Fruit fly (Drosophila melanogaster) whole organism, embryonic: ENCODE results near the gene CG45049.

ENCODE experiments used
- ATbp ChIP-seq: fragments of 200-800 bp; sonication (Bioruptor generic); optimal IDR thresholded peaks from 2 replicates; lab custom pipeline; 2017; ENCODE audit warnings: missing biosample characterization, mild to moderate bottlenecking, missing genetic modification characterization, missing genetic modification reagents
- Abd-B ChIP-seq: fragments of 200-800 bp; sonication (Bioruptor generic); optimal IDR thresholded peaks from 2 replicates; lab custom pipeline; 2018; ENCODE audit warnings: missing biosample characterization, mild to moderate bottlenecking, missing genetic modification characterization, moderate library complexity
- Ada2b ChIP-seq: fragments of 200-800 bp; sonication (Bioruptor generic); IDR thresholded peaks from 2 replicates; pipeline ENCODE4 v1.3.6; 2022; ENCODE audit warnings: missing biosample characterization, missing genetic modification characterization
- Bteb2 ChIP-seq: fragments of 200-800 bp; sonication (Bioruptor generic); optimal IDR thresholded peaks from 2 replicates; lab custom pipeline; 2016; ENCODE audit warnings: missing biosample characterization, missing genetic modification characterization
- CG10209 ChIP-seq: fragments of 200-800 bp; sonication (Bioruptor generic); optimal IDR thresholded peaks from 3 replicates; lab custom pipeline; 2017; ENCODE audit warnings: missing biosample characterization, mild to moderate bottlenecking, missing genetic modification characterization, missing genetic modification reagents
- CG10979 ChIP-seq: fragments of 200-800 bp; sonication (Bioruptor generic); optimal IDR thresholded peaks from 2 replicates; lab custom pipeline; 2018; ENCODE audit warnings: missing biosample characterization, mild to moderate bottlenecking, missing genetic modification characterization, moderate library complexity
- CG11695 ChIP-seq: fragments of 200-800 bp; sonication (Bioruptor generic); IDR thresholded peaks from 3 replicates; pipeline ENCODE4 v1.3.6; 2022; ENCODE audit warnings: missing biosample characterization, missing genetic modification characterization
- CG11696 ChIP-seq: fragments of 200-800 bp; sonication (Bioruptor generic); IDR thresholded peaks from 2 replicates; pipeline ENCODE4 v1.3.6; 2022; ENCODE audit warnings: missing biosample characterization, missing genetic modification characterization
- CG15269 ChIP-seq: fragments of 200-800 bp; sonication (Bioruptor generic); optimal IDR thresholded peaks from 2 replicates; lab custom pipeline; 2018; ENCODE audit warnings: missing biosample characterization, mild to moderate bottlenecking, missing genetic modification characterization, moderate library complexity
- CG18764 ChIP-seq: fragments of 200-800 bp; sonication (Bioruptor generic); optimal IDR thresholded peaks from 3 replicates; lab custom pipeline; 2016; ENCODE audit warnings: missing biosample characterization, missing genetic modification characterization
- CG2129 ChIP-seq: fragments of 200-800 bp; sonication (Bioruptor generic); IDR thresholded peaks from 2 replicates; pipeline ENCODE4 v1.3.6; 2022; ENCODE audit warnings: missing biosample characterization, missing genetic modification characterization; ENCODE audit not compliant: partially characterized antibody
- CG2199 ChIP-seq: fragments of 200-800 bp; sonication (Bioruptor generic); IDR thresholded peaks from 3 replicates; pipeline ENCODE4 v1.3.6; 2022; ENCODE audit warnings: missing biosample characterization, missing genetic modification characterization
- CG3726 ChIP-seq: fragments of 200-800 bp; sonication (Bioruptor generic); IDR thresholded peaks from 3 replicates; pipeline ENCODE4, ENCODE4 v1.3.6; 2022; ENCODE audit warnings: missing biosample characterization, missing genetic modification characterization
- CG4854 ChIP-seq: fragments of 200-800 bp; sonication (Bioruptor generic); optimal IDR thresholded peaks from 2 replicates; lab custom pipeline; 2016; ENCODE audit warnings: missing biosample characterization, missing genetic modification characterization, inconsistent platforms
- CG7271 ChIP-seq: fragments of 200-800 bp; sonication (Bioruptor generic); optimal IDR thresholded peaks from 2 replicates; lab custom pipeline; 2018; ENCODE audit warnings: missing biosample characterization, mild to moderate bottlenecking, missing genetic modification characterization, moderate library complexity
- CG7357 ChIP-seq: fragments of 200-800 bp; sonication (Bioruptor generic); IDR thresholded peaks from 3 replicates; pipeline ENCODE4 v1.3.6; 2022; ENCODE audit warnings: missing biosample characterization, missing genetic modification characterization
- CG7745 ChIP-seq: fragments of 200-800 bp; sonication (Bioruptor generic); optimal IDR thresholded peaks from 2 replicates; lab custom pipeline; 2018; ENCODE audit warnings: missing biosample characterization, mild to moderate bottlenecking, missing genetic modification characterization, moderate library complexity
- CG7963 ChIP-seq: fragments of 200-800 bp; sonication (Bioruptor generic); IDR thresholded peaks from 3 replicates; pipeline ENCODE4 v1.3.6; 2022; ENCODE audit warnings: missing biosample characterization, missing genetic modification characterization; ENCODE audit not compliant: partially characterized antibody
- CG8944 ChIP-seq: fragments of 200-800 bp; sonication (Bioruptor generic); optimal IDR thresholded peaks from 3 replicates; lab custom pipeline; 2016; ENCODE audit warnings: missing biosample characterization, missing genetic modification characterization
- CHES-1-like ChIP-seq: fragments of 200-800 bp; sonication (Bioruptor generic); optimal IDR thresholded peaks from 2 replicates; lab custom pipeline; 2016; ENCODE audit warnings: missing biosample characterization, missing genetic modification characterization
- Camta ChIP-seq: fragments of 200-800 bp; sonication (Bioruptor generic); optimal IDR thresholded peaks from 2 replicates; lab custom pipeline; 2016; ENCODE audit warnings: missing biosample characterization, missing genetic modification characterization
- Dip2 ChIP-seq: fragments of 200-800 bp; sonication (Bioruptor generic); IDR thresholded peaks from 2 replicates; pipeline ENCODE4 v1.3.6; 2022; ENCODE audit warnings: missing biosample characterization, missing genetic modification characterization
- Dp ChIP-seq: fragments of 200-800 bp; sonication (Bioruptor generic); optimal IDR thresholded peaks from 2 replicates; lab custom pipeline; 2018; ENCODE audit warnings: missing biosample characterization, mild to moderate bottlenecking, missing genetic modification characterization, moderate library complexity
- ERR ChIP-seq: fragments of 200-800 bp; sonication (Bioruptor generic); optimal IDR thresholded peaks from 2 replicates; lab custom pipeline; 2016; ENCODE audit warnings: missing biosample characterization, missing genetic modification characterization
- Hr3 ChIP-seq: fragments of 200-800 bp; sonication (Bioruptor generic); optimal IDR thresholded peaks from 3 replicates; lab custom pipeline; 2016; ENCODE audit warnings: missing biosample characterization, missing genetic modification characterization
- Hr51 ChIP-seq, 2 experiments: fragments of 200-800 bp; sonication (Bioruptor generic); optimal IDR thresholded peaks; 2 replicates in 1 of 2; 3 replicates in 1 of 2; lab custom pipeline; 2016 to 2018; ENCODE audit warnings: missing biosample characterization in 2 of 2, missing genetic modification characterization in 2 of 2, mild to moderate bottlenecking in 1 of 2, moderate library complexity in 1 of 2
- Pdp1 ChIP-seq, 2 experiments: fragments of 200-800 bp; sonication (Bioruptor generic); optimal IDR thresholded peaks; 3 replicates each; lab custom pipeline; 2016; ENCODE audit warnings: missing biosample characterization in 2 of 2, missing genetic modification characterization in 2 of 2, mild to moderate bottlenecking in 1 of 2, moderate library complexity in 1 of 2
- Vsx1 ChIP-seq: fragments of 200-800 bp; sonication (Bioruptor generic); optimal IDR thresholded peaks from 2 replicates; lab custom pipeline; 2017; ENCODE audit warnings: missing biosample characterization, mild to moderate bottlenecking, missing genetic modification characterization, missing genetic modification reagents
- chif ChIP-seq, 2 experiments: fragments of 200-800 bp; sonication (Bioruptor generic); optimal IDR thresholded peaks; 3 replicates each; lab custom pipeline; 2016; ENCODE audit warnings: missing biosample characterization in 2 of 2, missing genetic modification characterization in 2 of 2
- chm ChIP-seq: fragments of 200-800 bp; sonication (Bioruptor generic); IDR thresholded peaks from 2 replicates; pipeline ENCODE4 v1.3.6; 2022; ENCODE audit warnings: missing biosample characterization, missing genetic modification characterization
- corto ChIP-seq: fragments of 200-800 bp; sonication (Bioruptor generic); optimal IDR thresholded peaks from 2 replicates; lab custom pipeline; 2016; ENCODE audit warnings: missing biosample characterization, mild to moderate bottlenecking, missing genetic modification characterization, moderate library complexity
- crc ChIP-seq: fragments of 200-800 bp; sonication (Bioruptor generic); optimal IDR thresholded peaks from 2 replicates; lab custom pipeline; 2016; ENCODE audit warnings: missing biosample characterization, missing genetic modification characterization
- crp ChIP-seq, 2 experiments: fragments of 200-800 bp; sonication (Bioruptor generic); optimal IDR thresholded peaks; 2 replicates in 1 of 2; 3 replicates in 1 of 2; lab custom pipeline; 2017; ENCODE audit warnings: missing biosample characterization in 2 of 2, missing genetic modification characterization in 2 of 2, mild to moderate bottlenecking in 1 of 2, moderate library complexity in 1 of 2
- dan ChIP-seq: fragments of 200-800 bp; sonication (Bioruptor generic); IDR thresholded peaks from 2 replicates; pipeline ENCODE4 v1.3.6; 2022; ENCODE audit warnings: missing biosample characterization, missing genetic modification characterization
- danr ChIP-seq: fragments of 200-800 bp; sonication (Bioruptor generic); IDR thresholded peaks from 2 replicates; pipeline ENCODE4 v1.3.6; 2022; ENCODE audit warnings: missing biosample characterization, missing genetic modification characterization
- eyg ChIP-seq: fragments of 200-800 bp; sonication (Bioruptor generic); optimal IDR thresholded peaks from 3 replicates; lab custom pipeline; 2016; ENCODE audit warnings: missing biosample characterization, missing genetic modification characterization
- gro ChIP-seq: fragments of 200-800 bp; sonication (Bioruptor generic); optimal IDR thresholded peaks from 2 replicates; lab custom pipeline; 2016; ENCODE audit warnings: missing biosample characterization, missing genetic modification characterization
- hbn ChIP-seq: fragments of 200-800 bp; sonication (Bioruptor generic); IDR thresholded peaks from 2 replicates; pipeline ENCODE4 v1.3.6; 2022; ENCODE audit warnings: missing biosample characterization, missing genetic modification characterization; ENCODE audit not compliant: partially characterized antibody
- jing ChIP-seq: fragments of 200-800 bp; sonication (Bioruptor generic); optimal IDR thresholded peaks from 2 replicates; lab custom pipeline; 2018; ENCODE audit warnings: missing biosample characterization, mild to moderate bottlenecking, missing genetic modification characterization
- maf-S ChIP-seq: fragments of 200-800 bp; sonication (Bioruptor generic); optimal IDR thresholded peaks from 2 replicates; lab custom pipeline; 2016; ENCODE audit warnings: missing biosample characterization, missing genetic modification characterization
- mam ChIP-seq: fragments of 200-800 bp; sonication (Bioruptor generic); optimal IDR thresholded peaks from 3 replicates; lab custom pipeline; 2016; ENCODE audit warnings: missing biosample characterization, missing genetic modification characterization
- pan ChIP-seq, 4 experiments: fragments of >200 bp in 3 of 4; fragments of 200-800 bp in 1 of 4; sonication (Bioruptor generic) in 1 of 4; optimal IDR thresholded peaks in 3 of 4; IDR thresholded peaks in 1 of 4; 2 replicates each; pipeline versions ENCODE4 v1.3.6 to Lab custom; 2017 to 2022; ENCODE audit warnings: missing biosample characterization in 2 of 4, missing genetic modification characterization in 2 of 4, mixed read lengths in 1 of 4
- pita ChIP-seq: fragments of 200-800 bp; sonication (Bioruptor generic); optimal IDR thresholded peaks from 2 replicates; lab custom pipeline; 2017; ENCODE audit warnings: missing biosample characterization, mild to moderate bottlenecking, missing genetic modification characterization
- pnt ChIP-seq: fragments of 200-800 bp; sonication (Bioruptor generic); optimal IDR thresholded peaks from 3 replicates; lab custom pipeline; 2016; ENCODE audit warnings: missing biosample characterization, missing genetic modification characterization
- psq ChIP-seq: fragments of 200-800 bp; sonication (Bioruptor generic); optimal IDR thresholded peaks from 2 replicates; lab custom pipeline; 2017; ENCODE audit warnings: missing biosample characterization, missing genetic modification characterization
- sd ChIP-seq: fragments of 200-800 bp; sonication (Bioruptor generic); optimal IDR thresholded peaks from 3 replicates; lab custom pipeline; 2018; ENCODE audit warnings: missing biosample characterization, mild to moderate bottlenecking, missing genetic modification characterization, moderate library complexity
- slbo ChIP-seq: fragments of 200-800 bp; sonication (Bioruptor generic); IDR thresholded peaks from 2 replicates; pipeline ENCODE4 v1.3.6; 2022; ENCODE audit warnings: missing biosample characterization, missing genetic modification characterization
- tll ChIP-seq, 2 experiments: fragments of 200-800 bp in 1 of 2; fragments of >200 bp in 1 of 2; sonication (Bioruptor generic) in 1 of 2; optimal IDR thresholded peaks; 2 replicates each; lab custom pipeline; 2017 to 2019; ENCODE audit warnings: missing biosample characterization in 2 of 2, missing genetic modification characterization in 2 of 2, mild to moderate bottlenecking in 1 of 2, moderate library complexity in 1 of 2
- ttk ChIP-seq: fragments of 200-800 bp; sonication (Bioruptor generic); IDR thresholded peaks from 2 replicates; pipeline ENCODE4 v2.1.2; 2022; ENCODE audit warnings: missing biosample characterization, missing genetic modification characterization
- zfh1 ChIP-seq: fragments of 200-800 bp; sonication (Bioruptor generic); IDR thresholded peaks from 3 replicates; pipeline ENCODE4 v1.3.6; 2022; ENCODE audit warnings: missing biosample characterization, missing genetic modification characterization

CG45049 gene

DNA sequence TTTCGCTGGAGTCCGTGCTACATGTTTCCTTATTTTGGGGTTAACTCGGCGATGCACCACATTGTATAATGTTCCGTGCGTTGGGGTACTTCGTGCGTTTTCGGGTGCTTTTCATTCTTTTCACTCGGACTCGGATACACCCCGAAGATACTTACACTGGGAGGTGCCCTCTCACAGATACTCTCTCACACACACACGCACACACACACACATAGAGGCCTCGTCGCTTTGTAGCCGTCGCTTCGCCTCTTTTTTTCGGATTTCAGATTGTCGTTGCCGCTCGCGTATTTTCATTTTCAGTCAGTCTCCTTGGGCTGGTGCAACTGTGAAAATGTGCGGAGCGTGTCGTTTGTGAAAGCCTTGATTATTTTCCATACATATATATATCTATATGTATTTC lies 54.6 kb downstream of the CG45049 start:
- TF ChIP-seq ERR = no peak
- no peak for TF ChIP-seq Dip2 (GFP tag; lab: Robert Waterston, UW)
- TF ChIP-seq pnt (GFP tag; lab: Kevin White, UChicago) = no peak
- no peak for TF ChIP-seq Vsx1 (GFP tag; lab: Kevin White, UChicago)
- no peak for TF ChIP-seq Bteb2 (GFP tag; lab: Kevin White, UChicago)
- TF ChIP-seq sd = peak; percentile 22
- no peak for TF ChIP-seq CG7271
- TF ChIP-seq CG10209 (GFP tag; lab: Kevin White, UChicago) = no peak
- TF ChIP-seq ttk (GFP tag; lab: Robert Waterston, UW) = no peak
- no peak for TF ChIP-seq ATbp
- no peak for TF ChIP-seq hbn
- no peak for TF ChIP-seq mam (GFP tag; lab: Kevin White, UChicago)
- peak; percentile 61; the same call in 1 of the 2 replicates for TF ChIP-seq chm (GFP tag; lab: Robert Waterston, UW)
- no peak for TF ChIP-seq Hr51 (GFP tag; optimal IDR thresholded peaks at IDR 0.05; lab: Kevin White, UChicago)
- no peak for TF ChIP-seq dan (GFP tag; lab: Robert Waterston, UW)
- TF ChIP-seq CG4854 (GFP tag; lab: Kevin White, UChicago) = no peak
- no peak for TF ChIP-seq crp (GFP tag; optimal IDR thresholded peaks at IDR 0.05; lab: Kevin White, UChicago)
- no peak for TF ChIP-seq CG11696 (GFP tag; lab: Robert Waterston, UW)
- TF ChIP-seq CG15269 (tag; lab: Kevin White, UChicago) = no peak
- TF ChIP-seq danr (GFP tag; lab: Robert Waterston, UW) = no peak
- TF ChIP-seq zfh1 (GFP tag; lab: Robert Waterston, UW) = no peak
- TF ChIP-seq CHES-1-like (GFP tag; lab: Kevin White, UChicago) = peak; percentile 2
- TF ChIP-seq gro (GFP tag; lab: Kevin White, UChicago) = no peak
- TF ChIP-seq Pdp1 (GFP tag; optimal IDR thresholded peaks at IDR 0.05; lab: Kevin White, UChicago) = peak in 1 of 2 experiments; percentile 93
- no peak for TF ChIP-seq maf-S (GFP tag; lab: Kevin White, UChicago)
- TF ChIP-seq Hr3 = no peak
- TF ChIP-seq chif (GFP tag; optimal IDR thresholded peaks at IDR 0.05; lab: Kevin White, UChicago) = no peak
- TF ChIP-seq jing = no peak
- peak; percentile 28 for TF ChIP-seq corto (GFP tag; lab: Kevin White, UChicago)
- no peak for TF ChIP-seq CG2129
- 0 out of 3 replicates have a peak, but pooled peaks have one; percentile 29 for TF ChIP-seq CG2199 (GFP tag; lab: Robert Waterston, UW)
- no peak for TF ChIP-seq crc (GFP tag; lab: Kevin White, UChicago)
- TF ChIP-seq tll (GFP tag; optimal IDR thresholded peaks at IDR 0.05; lab: Kevin White, UChicago) = no peak
- no peak for TF ChIP-seq eyg (GFP tag; lab: Kevin White, UChicago)
- no peak for TF ChIP-seq CG3726 (GFP tag; lab: Robert Waterston, UW)
- TF ChIP-seq CG11695 = no peak
- no peak for TF ChIP-seq CG7357 (GFP tag; lab: Robert Waterston, UW)
- no peak for TF ChIP-seq slbo (GFP tag; lab: Robert Waterston, UW)
- no peak for TF ChIP-seq CG7745 (tag; lab: Kevin White, UChicago)
- TF ChIP-seq psq = no peak
- no peak for TF ChIP-seq Ada2b
- TF ChIP-seq Dp (GFP tag; lab: Kevin White, UChicago) = no peak
- no peak for TF ChIP-seq CG10979
- TF ChIP-seq pita (GFP tag; lab: Kevin White, UChicago) = no peak
- no peak for TF ChIP-seq CG18764 (GFP tag; lab: Kevin White, UChicago)
- no peak for TF ChIP-seq Camta
- TF ChIP-seq Abd-B (GFP tag; lab: Kevin White, UChicago) = no peak
- TF ChIP-seq CG7963 = no peak
- TF ChIP-seq CG8944 (GFP tag; lab: Kevin White, UChicago) = no peak
- TF ChIP-seq pan (optimal IDR thresholded peaks at IDR 0.05; lab: Kevin White, UChicago) = no peak
- TF ChIP-seq pan (GFP tag; optimal IDR thresholded peaks at IDR 0.05 in 1 of 2, IDR thresholded peaks at IDR 0.05 in 1 of 2) = no peak
